Fruit fly (Drosophila melanogaster) whole organism, embryonic: ENCODE results near the gene mRpS23.

Source experiments
- Ada2b ChIP-seq: fragments of 200-800 bp; sonication (Bioruptor generic); IDR thresholded peaks from 2 replicates; pipeline ENCODE4 v1.3.6; 2022; ENCODE audit warnings: missing biosample characterization, missing genetic modification characterization
- Antp ChIP-seq: fragments of 200-800 bp; sonication (Bioruptor generic); optimal IDR thresholded peaks from 3 replicates; lab custom pipeline; 2016; ENCODE audit warnings: missing biosample characterization, missing genetic modification characterization
- BtbVII ChIP-seq: fragments of 200-800 bp; sonication (Bioruptor generic); optimal IDR thresholded peaks from 3 replicates; lab custom pipeline; 2017; ENCODE audit warnings: missing biosample characterization, mild to moderate bottlenecking, missing genetic modification characterization
- CG10209 ChIP-seq: fragments of 200-800 bp; sonication (Bioruptor generic); optimal IDR thresholded peaks from 3 replicates; lab custom pipeline; 2017; ENCODE audit warnings: missing biosample characterization, mild to moderate bottlenecking, missing genetic modification characterization, missing genetic modification reagents
- CG10462 ChIP-seq: fragments of 200-800 bp; sonication (Bioruptor generic); optimal IDR thresholded peaks from 2 replicates; lab custom pipeline; 2016; ENCODE audit warnings: missing biosample characterization, missing genetic modification characterization
- CG10543 ChIP-seq: fragments of 200-800 bp; sonication (Bioruptor generic); optimal IDR thresholded peaks from 3 replicates; lab custom pipeline; 2017; ENCODE audit warnings: missing biosample characterization, mild to moderate bottlenecking, missing genetic modification characterization, moderate library complexity
- CG11504 ChIP-seq: fragments of 200-800 bp; sonication (Bioruptor generic); optimal IDR thresholded peaks from 3 replicates; lab custom pipeline; 2019; ENCODE audit warnings: missing biosample characterization, mild to moderate bottlenecking, missing genetic modification characterization, moderate library complexity
- CG11560 ChIP-seq: fragments of 200-800 bp; sonication (Bioruptor generic); IDR thresholded peaks from 3 replicates; pipeline ENCODE4 v1.3.6; 2022; ENCODE audit warnings: missing biosample characterization, missing genetic modification characterization
- CG12769 ChIP-seq: fragments of 200-800 bp; sonication (Bioruptor generic); optimal IDR thresholded peaks from 2 replicates; lab custom pipeline; 2019; ENCODE audit warnings: missing biosample characterization, mild to moderate bottlenecking, missing genetic modification characterization, moderate library complexity
- CG15011 ChIP-seq: fragments of 200-800 bp; sonication (Bioruptor generic); optimal IDR thresholded peaks from 3 replicates; lab custom pipeline; 2018; ENCODE audit warnings: missing biosample characterization, mild to moderate bottlenecking, missing genetic modification characterization
- CG17568 ChIP-seq: fragments of 200-800 bp; sonication (Bioruptor generic); optimal IDR thresholded peaks from 2 replicates; lab custom pipeline; 2018; ENCODE audit warnings: missing biosample characterization, mild to moderate bottlenecking, missing genetic modification characterization, moderate library complexity
- CG17802 ChIP-seq: fragments of 200-800 bp; sonication (Bioruptor generic); optimal IDR thresholded peaks from 2 replicates; lab custom pipeline; 2018; ENCODE audit warnings: missing biosample characterization, mild to moderate bottlenecking, missing genetic modification characterization, moderate library complexity
- CG2202 ChIP-seq: fragments of 200-800 bp; sonication (Bioruptor generic); optimal IDR thresholded peaks from 2 replicates; lab custom pipeline; 2018; ENCODE audit warnings: missing biosample characterization, mild to moderate bottlenecking, missing genetic modification characterization
- CG30431 ChIP-seq: fragments of 200-800 bp; sonication (Bioruptor generic); optimal IDR thresholded peaks from 2 replicates; lab custom pipeline; 2017; ENCODE audit warnings: missing biosample characterization, missing genetic modification characterization
- CG31224 ChIP-seq: fragments of 200-800 bp; sonication (Bioruptor generic); IDR thresholded peaks from 2 replicates; pipeline ENCODE4 v1.3.6; 2022; ENCODE audit warnings: missing biosample characterization, missing genetic modification characterization
- CG3163 ChIP-seq: fragments of 200-800 bp; sonication (Bioruptor generic); optimal IDR thresholded peaks from 3 replicates; lab custom pipeline; 2016; ENCODE audit warnings: missing biosample characterization, missing genetic modification characterization
- CG32767 ChIP-seq: fragments of 200-800 bp; sonication (Bioruptor generic); IDR thresholded peaks from 2 replicates; pipeline ENCODE4 v1.3.6; 2022; ENCODE audit warnings: missing biosample characterization, missing genetic modification characterization
- CG32772 ChIP-seq: fragments of 200-800 bp; sonication (Bioruptor generic); IDR thresholded peaks from 2 replicates; pipeline ENCODE4 v1.3.6; 2022; ENCODE audit warnings: missing biosample characterization, missing genetic modification characterization
- CG3281 ChIP-seq: fragments of 200-800 bp; sonication (Bioruptor generic); optimal IDR thresholded peaks from 3 replicates; lab custom pipeline; 2017; ENCODE audit warnings: missing biosample characterization, mild to moderate bottlenecking, missing genetic modification characterization
- CG3847 ChIP-seq: fragments of 200-800 bp; sonication (Bioruptor generic); IDR thresholded peaks from 2 replicates; pipeline ENCODE4 v1.3.6; 2022; ENCODE audit warnings: missing biosample characterization, missing genetic modification characterization
- CG4617 ChIP-seq: fragments of 200-800 bp; sonication (Bioruptor generic); optimal IDR thresholded peaks from 3 replicates; lab custom pipeline; 2016; ENCODE audit warnings: missing biosample characterization, missing genetic modification characterization, borderline replicate concordance
- CG6854 ChIP-seq: fragments of 200-800 bp; sonication (Bioruptor generic); optimal IDR thresholded peaks from 3 replicates; lab custom pipeline; 2017; ENCODE audit warnings: missing biosample characterization, mild to moderate bottlenecking, missing genetic modification characterization
- CG8089 ChIP-seq: fragments of 200-800 bp; sonication (Bioruptor generic); optimal IDR thresholded peaks from 3 replicates; lab custom pipeline; 2016; ENCODE audit warnings: missing biosample characterization, missing genetic modification characterization
- CG8478 ChIP-seq: fragments of >200 bp; optimal IDR thresholded peaks from 2 replicates; lab custom pipeline; 2018
- CG9215 ChIP-seq: fragments of 200-800 bp; sonication (Bioruptor generic); IDR thresholded peaks from 2 replicates; pipeline ENCODE4 v1.3.6; 2022; ENCODE audit warnings: missing biosample characterization, missing genetic modification characterization
- CG9932 ChIP-seq: fragments of 200-800 bp; sonication (Bioruptor generic); IDR thresholded peaks from 2 replicates; pipeline ENCODE4 v1.3.6; 2022; ENCODE audit warnings: missing biosample characterization, missing genetic modification characterization
- CHES-1-like ChIP-seq: fragments of 200-800 bp; sonication (Bioruptor generic); optimal IDR thresholded peaks from 2 replicates; lab custom pipeline; 2016; ENCODE audit warnings: missing biosample characterization, missing genetic modification characterization
- Dbx ChIP-seq: fragments of 200-800 bp; sonication (Bioruptor generic); IDR thresholded peaks from 3 replicates; pipeline ENCODE4 v1.3.6; 2022; ENCODE audit warnings: missing biosample characterization, missing genetic modification characterization
- ERR ChIP-seq: fragments of 200-800 bp; sonication (Bioruptor generic); optimal IDR thresholded peaks from 2 replicates; lab custom pipeline; 2016; ENCODE audit warnings: missing biosample characterization, missing genetic modification characterization
- HmgZ ChIP-seq: fragments of 200-800 bp; sonication (Bioruptor generic); optimal IDR thresholded peaks from 2 replicates; lab custom pipeline; 2018; ENCODE audit warnings: missing biosample characterization, mild to moderate bottlenecking, missing genetic modification characterization
- Hmx ChIP-seq: fragments of 200-800 bp; sonication (Bioruptor generic); optimal IDR thresholded peaks from 2 replicates; lab custom pipeline; 2016; ENCODE audit warnings: missing biosample characterization, missing genetic modification characterization
- Max ChIP-seq: fragments of 200-800 bp; sonication (Bioruptor generic); optimal IDR thresholded peaks from 2 replicates; lab custom pipeline; 2016; ENCODE audit warnings: missing biosample characterization, mild to moderate bottlenecking, missing genetic modification characterization
- NfI ChIP-seq: fragments of 200-800 bp; sonication (Bioruptor generic); optimal IDR thresholded peaks from 3 replicates; lab custom pipeline; 2018; ENCODE audit warnings: missing biosample characterization, mild to moderate bottlenecking, missing genetic modification characterization, moderate library complexity
- PHDP ChIP-seq: fragments of 200-800 bp; sonication (Bioruptor generic); optimal IDR thresholded peaks from 3 replicates; lab custom pipeline; 2018; ENCODE audit warnings: missing biosample characterization, mild to moderate bottlenecking, missing genetic modification characterization, moderate library complexity
- Ptx1 ChIP-seq: fragments of 200-800 bp; sonication (Bioruptor generic); IDR thresholded peaks from 2 replicates; pipeline ENCODE4 v1.3.6; 2022; ENCODE audit warnings: missing biosample characterization, missing genetic modification characterization
- Rx ChIP-seq: fragments of 200-800 bp; sonication (Bioruptor generic); IDR thresholded peaks from 2 replicates; pipeline ENCODE4 v1.3.6; 2022; ENCODE audit warnings: missing biosample characterization, missing genetic modification characterization
- Scr ChIP-seq: fragments of 200-800 bp; sonication (Bioruptor generic); IDR thresholded peaks from 2 replicates; pipeline ENCODE4 v1.3.6; 2022; ENCODE audit warnings: missing biosample characterization, missing genetic modification characterization; ENCODE audit not compliant: partially characterized antibody
- Six4 ChIP-seq: fragments of 200-800 bp; sonication (Bioruptor generic); optimal IDR thresholded peaks from 2 replicates; lab custom pipeline; 2016; ENCODE audit warnings: missing biosample characterization, missing genetic modification characterization
- amos ChIP-seq: fragments of 200-800 bp; sonication (Bioruptor generic); IDR thresholded peaks from 2 replicates; pipeline ENCODE4 v1.3.6; 2022; ENCODE audit warnings: missing biosample characterization, missing genetic modification characterization; ENCODE audit not compliant: partially characterized antibody
- bab2 ChIP-seq: fragments of 200-800 bp; sonication (Bioruptor generic); optimal IDR thresholded peaks from 2 replicates; lab custom pipeline; 2016; ENCODE audit warnings: missing biosample characterization, missing genetic modification characterization
- bsh ChIP-seq, 2 experiments: fragments of 200-800 bp; sonication (Bioruptor generic); optimal IDR thresholded peaks; 2 replicates each; lab custom pipeline; 2017 to 2018; ENCODE audit warnings: mild to moderate bottlenecking in 2 of 2, missing biosample characterization in 2 of 2, missing genetic modification characterization in 2 of 2, moderate library complexity in 1 of 2
- en ChIP-seq: fragments of 200-800 bp; sonication (Bioruptor generic); optimal IDR thresholded peaks from 2 replicates; lab custom pipeline; 2016; ENCODE audit warnings: missing biosample characterization, missing genetic modification characterization
- mam ChIP-seq: fragments of 200-800 bp; sonication (Bioruptor generic); optimal IDR thresholded peaks from 3 replicates; lab custom pipeline; 2016; ENCODE audit warnings: missing biosample characterization, missing genetic modification characterization
- pho ChIP-seq: fragments of 200-800 bp; sonication (Bioruptor generic); optimal IDR thresholded peaks from 2 replicates; lab custom pipeline; 2016; ENCODE audit warnings: missing biosample characterization, missing genetic modification characterization
- row ChIP-seq: fragments of 200-800 bp; sonication (Bioruptor generic); IDR thresholded peaks from 3 replicates; pipeline ENCODE4 v1.3.6; 2022; ENCODE audit warnings: missing biosample characterization, missing genetic modification characterization
- schlank ChIP-seq: fragments of 200-800 bp; sonication (Bioruptor generic); optimal IDR thresholded peaks from 2 replicates; lab custom pipeline; 2018; ENCODE audit warnings: missing biosample characterization, mild to moderate bottlenecking, missing genetic modification characterization
- slou ChIP-seq: fragments of 200-800 bp; sonication (Bioruptor generic); optimal IDR thresholded peaks from 3 replicates; lab custom pipeline; 2016; ENCODE audit warnings: missing biosample characterization, missing genetic modification characterization
- so ChIP-seq: fragments of 200-800 bp; sonication (Bioruptor generic); IDR thresholded peaks from 3 replicates; pipeline ENCODE4 v1.3.6; 2022; ENCODE audit warnings: missing biosample characterization, missing genetic modification characterization
- ssp ChIP-seq: fragments of 200-800 bp; sonication (Bioruptor generic); IDR thresholded peaks from 2 replicates; pipeline ENCODE4 v1.3.6; 2022; ENCODE audit warnings: missing biosample characterization, missing genetic modification characterization
- stc ChIP-seq: fragments of 200-800 bp; sonication (Bioruptor generic); IDR thresholded peaks from 2 replicates; pipeline ENCODE4 v1.3.6; 2022; ENCODE audit warnings: missing biosample characterization, missing genetic modification characterization
- trem ChIP-seq: fragments of 200-800 bp; optimal IDR thresholded peaks from 3 replicates; lab custom pipeline; 2019; ENCODE audit warnings: missing biosample characterization, mild to moderate bottlenecking, missing genetic modification characterization, moderate library complexity
- unc-4 ChIP-seq: fragments of 200-800 bp; sonication (Bioruptor generic); IDR thresholded peaks from 2 replicates; pipeline ENCODE4 v1.3.6; 2022; ENCODE audit warnings: missing biosample characterization, missing genetic modification characterization; ENCODE audit not compliant: partially characterized antibody

Gene mRpS23

dm6 chr2L:13881939-13882338 is 47.1 kb upstream of the mRpS23 start (continued):
- TF ChIP-seq CG30431 (no peak), trem (tag; lab: Kevin White, UChicago) (no peak), Rx (GFP tag; lab: Robert Waterston, UW) (no peak), NfI (no peak), CG6854 (GFP tag; lab: Kevin White, UChicago) (no peak), HmgZ (no peak), ERR (no peak), Dbx (peak; percentile 23; the same call in 1 of the 3 replicates), pho (GFP tag; lab: Kevin White, UChicago) (peak; percentile 39), Scr (GFP tag; lab: Robert Waterston, UW) (no peak), CG8478 (no peak), Hmx (GFP tag; lab: Kevin White, UChicago) (no peak), CG2202 (tag; lab: Kevin White, UChicago) (no peak), mam (GFP tag; lab: Kevin White, UChicago) (peak; percentile 35), CG11560 (tag; lab: Robert Waterston, UW) (no peak), CG3163 (no peak), unc-4 (GFP tag; lab: Robert Waterston, UW) (no peak), CG8089 (no peak), CG15011 (GFP tag; lab: Kevin White, UChicago) (no peak), BtbVII (GFP tag; lab: Kevin White, UChicago) (peak; percentile 48), so (GFP tag; lab: Robert Waterston, UW) (no peak), Antp (GFP tag; lab: Kevin White, UChicago) (no peak), CG32767 (GFP tag; lab: Robert Waterston, UW) (no peak), PHDP (tag; lab: Kevin White, UChicago) (peak; percentile 56), CG32772 (GFP tag; lab: Robert Waterston, UW) (no peak), Six4 (GFP tag; lab: Kevin White, UChicago) (no peak), CG31224 (no peak), bab2 (no peak), ssp (GFP tag; lab: Robert Waterston, UW) (no peak), Ptx1 (GFP tag; lab: Robert Waterston, UW) (no peak), row (GFP tag; lab: Robert Waterston, UW) (no peak), CG9932 (GFP tag; lab: Robert Waterston, UW) (0 out of 2 replicates have a peak, but pooled peaks have one; percentile 34), CG10543 (GFP tag; lab: Kevin White, UChicago) (peak; percentile 68), CG17802 (no peak), CG3847 (GFP tag; lab: Robert Waterston, UW) (0 out of 2 replicates have a peak, but pooled peaks have one; percentile 14), CG17568 (GFP tag; lab: Kevin White, UChicago) (peak; percentile 22), CG11504 (tag; lab: Kevin White, UChicago) (no peak), Max (no peak), schlank (tag; lab: Kevin White, UChicago) (peak; percentile 44), CHES-1-like (GFP tag; lab: Kevin White, UChicago) (peak; percentile 38), CG12769 (tag; lab: Kevin White, UChicago) (peak; percentile 50), CG3281 (GFP tag; lab: Kevin White, UChicago) (peak; percentile 71), CG4617 (GFP tag; lab: Kevin White, UChicago) (no peak), amos (GFP tag; lab: Robert Waterston, UW) (no peak), bsh (GFP tag; optimal IDR thresholded peaks at IDR 0.05; lab: Kevin White, UChicago) (no peak), stc (GFP tag; lab: Robert Waterston, UW) (no peak), en (GFP tag; lab: Kevin White, UChicago) (no peak), Ada2b (GFP tag; lab: Robert Waterston, UW) (no peak), CG9215 (GFP tag; lab: Robert Waterston, UW) (no peak), slou (GFP tag; lab: Kevin White, UChicago) (no peak), CG10209 (GFP tag; lab: Kevin White, UChicago) (peak; percentile 27), CG10462 (GFP tag; lab: Kevin White, UChicago) (no peak)
